Worm (Caenorhabditis elegans): Measurements from ENCODE around the gene F52H3.6.
"Not testable (repeated sequence)": the region's sequence is repeated elsewhere in the genome, so short reads cannot be mapped to it uniquely, and the experiment has no call there.

Gene F52H3.6

DNA sequence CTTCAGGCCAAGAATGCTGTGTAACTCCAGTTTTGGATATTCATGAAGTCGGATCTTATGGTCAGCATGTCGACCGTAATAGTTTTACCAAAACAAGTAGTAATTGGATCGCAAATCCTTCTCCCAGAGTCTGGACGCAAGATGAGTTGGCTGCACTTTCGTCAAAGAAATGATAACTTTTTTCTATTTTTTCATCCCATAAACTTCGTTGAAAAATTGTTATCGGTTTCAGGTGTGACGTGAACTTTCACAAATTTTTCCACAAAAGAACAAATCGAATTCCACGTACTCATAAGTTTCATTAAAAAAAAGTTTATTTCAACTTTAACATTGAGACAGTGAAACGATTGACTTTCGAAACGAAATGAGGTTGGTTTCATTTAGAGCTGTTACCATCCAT lies 20.3 kb downstream of the F52H3.6 start, which contains the start of gene ZK892.5:
Gene ZK892.5, plus strand, starts transcription at position 301 of the 400 bp plus-strand sequence.
- TF ChIP-seq hlh-13 (GFP tag; optimal IDR thresholded peaks at IDR 0.05), result no peak
- TF ChIP-seq nhr-232 (tag; optimal IDR thresholded peaks at IDR 0.05), result no peak
- TF ChIP-seq ceh-2 (tag; optimal IDR thresholded peaks at IDR 0.05), result no peak
- no peak for TF ChIP-seq ceh-22 (tag; optimal IDR thresholded peaks at IDR 0.05)
- no peak for TF ChIP-seq zip-5 (tag; optimal IDR thresholded peaks at IDR 0.05)
- TF ChIP-seq hlh-6 (tag; optimal IDR thresholded peaks at IDR 0.05), result no peak
- no peak for TF ChIP-seq ztf-16 (tag; optimal IDR thresholded peaks at IDR 0.05)
- TF ChIP-seq syd-9 (tag; optimal IDR thresholded peaks at IDR 0.05), result no peak
- no peak for TF ChIP-seq ama-1 (optimal IDR thresholded peaks at IDR 0.05)
- TF ChIP-seq ets-4 (tag; optimal IDR thresholded peaks at IDR 0.05), result no peak
- no peak for TF ChIP-seq gmeb-2 (tag; optimal IDR thresholded peaks at IDR 0.05)

DNA sequence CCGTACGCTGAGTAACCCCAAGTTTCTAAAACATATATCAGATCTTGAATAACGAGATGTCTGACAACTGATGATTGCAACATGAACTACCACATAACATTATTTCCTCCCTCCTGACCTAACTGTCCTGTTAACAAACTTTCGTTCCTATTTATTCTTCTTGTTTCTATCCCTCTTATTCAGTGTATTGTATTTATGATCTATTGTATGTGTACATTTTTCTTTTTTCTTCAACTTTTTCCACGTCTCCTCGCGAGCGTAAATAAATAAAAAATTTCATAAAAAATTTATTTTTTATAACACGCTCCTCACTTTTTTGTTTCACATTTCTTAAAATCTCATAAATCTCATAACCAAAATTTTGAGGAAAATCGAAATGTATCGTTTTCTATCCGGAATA lies 22.0 kb downstream of the F52H3.6 start, which contains the start of gene ZK892.4:
Gene ZK892.4, plus strand, starts transcription at position 301 of the 400 bp plus-strand sequence.
- TF ChIP-seq nfya-1 (tag; optimal IDR thresholded peaks at IDR 0.05); T23F11.4 (GFP tag; optimal IDR thresholded peaks at IDR 0.05); ceh-24 (tag; optimal IDR thresholded peaks at IDR 0.05): not testable (repeated sequence)

DNA sequence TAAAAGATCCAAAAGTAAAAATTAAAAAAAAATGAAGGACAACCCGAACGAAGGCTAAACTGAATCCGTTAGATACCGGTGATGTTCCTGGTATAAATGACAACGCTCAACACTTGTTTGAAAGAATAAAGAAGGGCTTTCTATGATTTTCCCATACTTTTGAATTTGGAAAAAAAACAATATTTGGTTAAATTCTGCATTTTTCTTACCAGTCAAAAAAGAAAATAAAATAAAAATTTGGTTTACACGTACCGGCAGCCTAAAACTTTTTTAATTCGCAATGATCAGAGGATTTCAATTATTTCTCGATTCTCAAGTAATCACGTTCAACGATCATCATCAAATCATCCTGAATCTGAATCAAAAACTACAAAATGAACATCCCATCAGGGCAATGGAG lies 26.7 kb downstream of the F52H3.6 start, which contains the start of gene ZK892.3:
Gene ZK892.3, plus strand, starts transcription at position 301 of the 400 bp plus-strand sequence.
- no peak for TF ChIP-seq dmd-4 (tag; optimal IDR thresholded peaks at IDR 0.05; ENCODE audit: borderline replicate concordance)

DNA sequence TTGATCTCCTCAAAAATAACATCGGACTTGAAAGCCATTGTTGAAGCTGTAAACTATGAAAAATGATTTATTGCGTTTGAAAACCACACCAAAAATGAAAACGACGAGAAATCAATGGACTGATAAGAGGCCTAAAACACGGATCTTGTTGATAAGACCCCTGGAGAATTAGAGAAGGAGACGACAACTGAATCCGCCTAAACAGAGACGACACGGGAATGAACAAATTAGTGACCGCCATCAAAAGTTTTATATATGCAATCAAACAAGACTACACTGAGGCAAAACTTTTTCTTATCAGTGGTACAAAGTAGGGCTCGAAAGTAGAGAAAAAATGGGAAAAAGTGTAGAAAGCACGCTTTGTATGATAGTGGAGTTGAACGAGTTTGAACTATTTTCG lies 27.2 kb downstream of the F52H3.6 start, which contains the start of gene nlt-1:
Gene nlt-1, minus strand, starts transcription at position 78 of the 400 bp plus-strand sequence.
- peak; percentile 76 for TF ChIP-seq pqm-1 (tag; optimal IDR thresholded peaks at IDR 0.05)
- peak; percentile 90 for TF ChIP-seq elt-2 (tag; optimal IDR thresholded peaks at IDR 0.05)
- TF ChIP-seq ahr-1 (tag; optimal IDR thresholded peaks at IDR 0.05), result no peak

DNA sequence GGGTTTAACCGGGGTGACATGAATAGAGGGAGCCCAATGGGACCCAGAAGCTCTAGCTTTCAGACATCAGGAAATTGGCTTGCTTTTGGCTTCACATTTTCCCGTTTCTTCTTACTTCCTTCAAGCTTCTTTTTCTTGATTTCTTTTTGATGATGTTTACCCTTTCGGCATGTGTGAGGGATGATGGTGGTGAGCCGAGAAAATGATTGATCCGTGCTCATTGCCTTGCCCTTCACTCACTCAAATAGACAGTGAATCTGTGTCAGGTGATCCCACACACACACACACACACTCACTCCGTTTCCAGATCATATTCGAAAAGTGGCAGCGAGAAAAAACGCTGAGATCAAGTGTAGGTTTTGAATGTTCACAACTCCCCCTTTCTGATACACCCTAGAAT lies 33.5 kb downstream of the F52H3.6 start:
- TF ChIP-seq T23F11.4 (GFP tag; optimal IDR thresholded peaks at IDR 0.05) (no peak), pax-1 (tag; optimal IDR thresholded peaks at IDR 0.05) (no peak), ceh-22 (tag; optimal IDR thresholded peaks at IDR 0.05) (no peak), eyg-1 (tag; optimal IDR thresholded peaks at IDR 0.05) (no peak), ceh-18 (tag; optimal IDR thresholded peaks at IDR 0.05) (no peak), lim-6 (tag; optimal IDR thresholded peaks at IDR 0.05) (no peak), mec-3 (tag; optimal IDR thresholded peaks at IDR 0.05; ENCODE audit: borderline replicate concordance) (no peak), ama-1 (optimal IDR thresholded peaks at IDR 0.05) (no peak), ceh-45 (GFP tag; IDR thresholded peaks at IDR 0.05) (no peak), K09A11.1 (tag; optimal IDR thresholded peaks at IDR 0.05; ENCODE audit: insufficient read depth) (no peak), ceh-34 (tag; optimal IDR thresholded peaks at IDR 0.05) (no peak), ahr-1 (tag; optimal IDR thresholded peaks at IDR 0.05) (no peak), F13H6.1 (tag; optimal IDR thresholded peaks at IDR 0.05) (no peak), elt-2 (tag; optimal IDR thresholded peaks at IDR 0.05) (no peak), ceh-19 (GFP tag; optimal IDR thresholded peaks at IDR 0.05) (no peak), ceh-2 (tag; optimal IDR thresholded peaks at IDR 0.05) (no peak), zip-5 (tag; optimal IDR thresholded peaks at IDR 0.05) (no peak), K02D7.2 (tag; optimal IDR thresholded peaks at IDR 0.05) (no peak), dmd-4 (tag; optimal IDR thresholded peaks at IDR 0.05; ENCODE audit: borderline replicate concordance) (no peak), ceh-30 (tag; optimal IDR thresholded peaks at IDR 0.05) (no peak)

DNA sequence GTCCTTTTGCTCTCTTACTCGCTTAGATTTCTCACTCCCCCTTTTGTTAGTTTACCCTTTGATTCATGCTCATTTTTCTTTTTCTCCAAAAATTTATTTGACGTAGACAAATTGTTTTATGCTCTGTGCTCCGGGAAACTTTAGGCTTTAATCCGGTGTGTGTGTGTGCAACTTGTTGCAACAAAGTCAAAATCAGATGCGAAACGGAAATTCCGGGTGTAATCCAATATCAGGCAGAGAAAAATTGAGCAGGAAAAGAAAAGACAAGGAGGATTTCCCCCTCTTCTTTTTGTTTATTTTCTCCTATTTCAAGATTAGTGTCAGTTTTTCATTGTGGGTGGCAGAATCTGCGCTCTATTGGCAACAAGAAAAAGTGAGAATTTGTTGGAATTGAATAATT lies 35.7 kb downstream of the F52H3.6 start:
- TF ChIP-seq unc-42 (tag; optimal IDR thresholded peaks at IDR 0.05) (peak; percentile 49), unc-86 (tag; optimal IDR thresholded peaks at IDR 0.05) (no peak)

Measured in whole organism, late embryonic.